Fruit fly (Drosophila melanogaster): ENCODE results near the gene CG4935.

Gene CG4935

dm6 chr2L:16292975-16293501, 31.1 kb downstream of the CG4935 start, which contains the start of gene CG13258:
Gene CG13258 (minus strand): TSS chr2L:16293025.
- no peak for TF ChIP-seq CG13204 (GFP tag; optimal IDR thresholded peaks at IDR 0.05)
- TF ChIP-seq gl (tag; optimal IDR thresholded peaks at IDR 0.05): no peak
- TF ChIP-seq CG14655 (GFP tag; optimal IDR thresholded peaks at IDR 0.05): no peak
- peak; percentile 16; the same call in 1 of the 2 replicates for TF ChIP-seq Ets98B (GFP tag; IDR thresholded peaks at IDR 0.05)
- TF ChIP-seq CG10348 (GFP tag; IDR thresholded peaks at IDR 0.05): no peak

DNA sequence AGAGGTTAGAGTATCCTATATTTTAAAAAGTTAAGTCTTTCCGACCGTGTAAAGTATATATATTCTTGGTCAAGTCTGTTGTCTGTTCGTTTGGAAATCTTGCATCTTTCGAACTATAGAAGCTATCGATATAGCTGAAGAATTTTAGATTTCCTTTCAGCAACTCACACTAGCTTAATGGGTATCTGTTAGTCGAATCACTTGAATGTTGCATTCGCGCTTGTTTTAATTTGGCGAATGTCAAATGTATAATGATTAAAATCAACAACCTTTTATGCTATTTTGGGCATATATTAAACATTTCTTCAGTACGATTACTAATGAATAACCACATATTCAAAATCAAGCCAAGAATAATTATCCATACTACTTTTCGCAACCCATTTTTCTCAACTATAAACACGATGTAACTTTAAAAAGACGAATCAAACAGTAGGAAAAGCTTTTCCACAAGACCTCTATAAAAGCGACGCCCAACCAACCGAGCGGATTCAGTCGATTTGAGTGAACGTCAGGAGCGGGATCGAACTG, 31.8 kb downstream of the CG4935 start, which contains the start of gene Cyp303a1:
TSS of gene Cyp303a1 (plus strand) at position 481 of the 531 bp plus-strand sequence.
- TF ChIP-seq D1 (tag; optimal IDR thresholded peaks at IDR 0.05): no peak
- no peak for TF ChIP-seq CG9948 (tag; optimal IDR thresholded peaks at IDR 0.05)
- no peak for TF ChIP-seq Pif1A (GFP tag; optimal IDR thresholded peaks at IDR 0.05)
- TF ChIP-seq CG8159 (tag; optimal IDR thresholded peaks at IDR 0.05): no peak
- no peak for TF ChIP-seq CG17806 (tag; optimal IDR thresholded peaks at IDR 0.05)
- no peak for TF ChIP-seq CG12605 (GFP tag; IDR thresholded peaks at IDR 0.05)
- TF ChIP-seq CG4496 (GFP tag; IDR thresholded peaks at IDR 0.05): no peak
- no peak for TF ChIP-seq CG13204 (GFP tag; optimal IDR thresholded peaks at IDR 0.05)
- no peak for TF ChIP-seq CG15710 (tag; optimal IDR thresholded peaks at IDR 0.05)
- TF ChIP-seq CG32121 (GFP tag; IDR thresholded peaks at IDR 0.05): no peak
- no peak for TF ChIP-seq Snoo (tag; optimal IDR thresholded peaks at IDR 0.05)
- TF ChIP-seq EcR (GFP tag; optimal IDR thresholded peaks at IDR 0.05): no peak
- no peak for TF ChIP-seq gl (tag; optimal IDR thresholded peaks at IDR 0.05)
- TF ChIP-seq fd96Ca (GFP tag; IDR thresholded peaks at IDR 0.05): no peak
- no peak for TF ChIP-seq CG8301 (tag; optimal IDR thresholded peaks at IDR 0.05)
- TF ChIP-seq CG10348 (GFP tag; IDR thresholded peaks at IDR 0.05): no peak
- TF ChIP-seq CG34367 (tag; optimal IDR thresholded peaks at IDR 0.05): no peak
- no peak for TF ChIP-seq Ets98B (GFP tag; IDR thresholded peaks at IDR 0.05)
- TF ChIP-seq rn (GFP tag; IDR thresholded peaks at IDR 0.05): no peak

dm6 chr2L:16299466-16300311, 37.7 kb downstream of the CG4935 start, which contains the start of the genes heix and CG17328:
Gene heix (minus strand): TSS chr2L:16299858.
Gene CG17328 (plus strand): TSS chr2L:16299943.
- TF ChIP-seq CG32121 (GFP tag; IDR thresholded peaks at IDR 0.05): peak; percentile 14; the same call in 1 of the 2 replicates
- TF ChIP-seq CG9948 (tag; optimal IDR thresholded peaks at IDR 0.05): peak; percentile 59
- TF ChIP-seq D1 (tag; optimal IDR thresholded peaks at IDR 0.05): no peak
- TF ChIP-seq CG8301 (tag; optimal IDR thresholded peaks at IDR 0.05): peak; percentile 59
- TF ChIP-seq CG14655 (GFP tag; optimal IDR thresholded peaks at IDR 0.05): no peak
- TF ChIP-seq gl (tag; optimal IDR thresholded peaks at IDR 0.05): no peak
- peak; percentile 62 for TF ChIP-seq CG17806 (tag; optimal IDR thresholded peaks at IDR 0.05)
- TF ChIP-seq CG13204 (GFP tag; optimal IDR thresholded peaks at IDR 0.05): no peak
- no peak for TF ChIP-seq Pif1B (GFP tag; optimal IDR thresholded peaks at IDR 0.05)
- peak; percentile 74 for TF ChIP-seq CG15710 (tag; optimal IDR thresholded peaks at IDR 0.05)
- TF ChIP-seq CG4496 (GFP tag; IDR thresholded peaks at IDR 0.05): peak; percentile 69
- TF ChIP-seq CG34367 (tag; optimal IDR thresholded peaks at IDR 0.05): peak; percentile 56
- TF ChIP-seq CG12605 (GFP tag; IDR thresholded peaks at IDR 0.05): no peak
- TF ChIP-seq CG8159 (tag; optimal IDR thresholded peaks at IDR 0.05): peak; percentile 73
- no peak for TF ChIP-seq Pif1A (GFP tag; optimal IDR thresholded peaks at IDR 0.05)
- TF ChIP-seq rn (GFP tag; IDR thresholded peaks at IDR 0.05): 0 out of 2 replicates have a peak, but pooled peaks have one; percentile 40
- no peak for TF ChIP-seq fd96Ca (GFP tag; IDR thresholded peaks at IDR 0.05)
- peak; percentile 64 for TF ChIP-seq Snoo (tag; optimal IDR thresholded peaks at IDR 0.05)
- peak; percentile 27; the same call in 1 of the 2 replicates for TF ChIP-seq Ets98B (GFP tag; IDR thresholded peaks at IDR 0.05)
- 0 out of 2 replicates have a peak, but pooled peaks have one; percentile 16 for TF ChIP-seq CG10348 (GFP tag; IDR thresholded peaks at IDR 0.05)
- no peak for TF ChIP-seq EcR (GFP tag; optimal IDR thresholded peaks at IDR 0.05)

DNA sequence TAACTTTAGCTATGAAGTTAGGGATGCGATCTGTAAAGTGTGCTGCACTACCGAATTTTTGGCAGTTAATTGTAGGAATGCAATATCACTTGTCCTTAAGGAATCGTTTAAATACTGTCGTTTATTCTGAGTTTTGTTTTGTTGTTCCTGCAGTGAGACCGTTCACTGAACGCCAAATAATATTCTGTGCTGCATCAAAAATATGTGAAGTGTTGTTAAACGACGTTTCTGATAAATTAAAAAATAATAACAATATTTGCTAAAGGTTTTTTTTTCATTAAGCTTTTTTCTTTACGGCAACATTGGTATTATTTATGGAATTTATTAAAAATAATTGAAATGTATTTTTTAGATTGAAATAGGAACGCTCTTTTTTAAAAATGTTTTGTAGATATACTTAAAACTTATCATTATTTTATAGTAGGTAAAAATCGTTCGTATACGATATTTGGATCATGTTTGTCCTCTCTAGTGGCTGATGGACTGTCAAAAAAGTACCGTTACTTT, 40.9 kb downstream of the CG4935 start, which contains the start of gene GMF:
TSS of gene GMF (minus strand) at position 182 of the 507 bp plus-strand sequence.
- peak; percentile 58 for TF ChIP-seq D1 (tag; optimal IDR thresholded peaks at IDR 0.05)
- peak; percentile 34 for TF ChIP-seq CG15710 (tag; optimal IDR thresholded peaks at IDR 0.05)
- no peak for TF ChIP-seq CG10348 (GFP tag; IDR thresholded peaks at IDR 0.05)

DNA sequence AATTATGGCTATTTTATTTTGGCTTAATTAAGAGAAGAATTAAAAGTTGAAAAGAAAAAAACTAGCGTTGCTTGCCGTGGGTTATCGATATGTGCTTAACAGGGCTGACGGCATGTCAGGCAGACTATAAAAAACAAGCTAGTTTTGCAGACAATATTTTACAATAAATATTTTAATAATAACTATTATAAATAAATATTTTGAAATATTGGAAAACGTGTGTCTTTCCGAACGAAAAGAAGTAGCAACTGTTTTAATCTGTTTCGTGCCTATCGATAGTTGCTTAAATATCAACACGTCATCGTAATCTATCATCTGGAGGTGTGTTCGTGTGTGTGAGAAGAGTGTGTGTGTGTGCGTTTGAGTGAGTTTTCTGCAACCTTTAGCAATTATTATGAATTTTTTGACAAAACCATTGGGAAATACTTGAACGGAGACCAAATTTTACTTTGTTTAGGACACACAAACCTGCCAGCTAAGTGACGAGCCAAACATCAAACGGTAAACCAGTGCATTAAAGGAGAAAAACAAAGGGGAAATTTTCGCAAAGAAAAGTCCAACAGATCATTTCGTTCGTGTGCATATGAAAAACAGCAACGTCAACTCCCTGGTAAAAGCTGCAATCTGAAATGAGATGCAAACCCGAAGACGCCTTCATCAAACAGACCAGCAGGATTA, 45.2 kb downstream of the CG4935 start, which contains the start of the genes CG5861 and Syx5:
TSS of gene CG5861 (minus strand) at position 273 of the 678 bp plus-strand sequence.
TSS of gene Syx5 (plus strand) at position 321 of the 678 bp plus-strand sequence.
- TF ChIP-seq Snoo (tag; optimal IDR thresholded peaks at IDR 0.05) (peak; percentile 29), CG34367 (tag; optimal IDR thresholded peaks at IDR 0.05) (no peak), CG10348 (GFP tag; IDR thresholded peaks at IDR 0.05) (no peak), fd96Ca (GFP tag; IDR thresholded peaks at IDR 0.05) (no peak; the same call in 2 of the 3 replicates), Pif1A (GFP tag; optimal IDR thresholded peaks at IDR 0.05) (no peak), CG12605 (GFP tag; IDR thresholded peaks at IDR 0.05) (no peak), CG8159 (tag; optimal IDR thresholded peaks at IDR 0.05) (no peak), D1 (tag; optimal IDR thresholded peaks at IDR 0.05) (no peak), Ets98B (GFP tag; IDR thresholded peaks at IDR 0.05) (peak; percentile 60), CG17806 (tag; optimal IDR thresholded peaks at IDR 0.05) (peak; percentile 37), CG13204 (GFP tag; optimal IDR thresholded peaks at IDR 0.05) (no peak), gl (tag; optimal IDR thresholded peaks at IDR 0.05) (no peak), CG8301 (tag; optimal IDR thresholded peaks at IDR 0.05) (no peak), CG15710 (tag; optimal IDR thresholded peaks at IDR 0.05) (peak; percentile 42), CG9948 (tag; optimal IDR thresholded peaks at IDR 0.05) (peak; percentile 12), CG32121 (GFP tag; IDR thresholded peaks at IDR 0.05) (peak; percentile 57; the same call in 1 of the 2 replicates), Pif1B (GFP tag; optimal IDR thresholded peaks at IDR 0.05) (no peak), EcR (GFP tag; optimal IDR thresholded peaks at IDR 0.05) (peak; percentile 0), CG4496 (GFP tag; IDR thresholded peaks at IDR 0.05) (no peak), CG14655 (GFP tag; optimal IDR thresholded peaks at IDR 0.05) (no peak), rn (GFP tag; IDR thresholded peaks at IDR 0.05) (peak; percentile 42; the same call in 1 of the 2 replicates)
